Fruit fly (Drosophila melanogaster) whole organism, embryonic: ENCODE measurements around the gene CG5776.

ENCODE experiments used
- CG7745 ChIP-seq: fragments of 200-800 bp; sonication (Bioruptor generic); optimal IDR thresholded peaks from 2 replicates; lab custom pipeline; 2018; ENCODE audit warnings: missing biosample characterization, mild to moderate bottlenecking, missing genetic modification characterization, moderate library complexity
- CG9215 ChIP-seq: fragments of 200-800 bp; sonication (Bioruptor generic); IDR thresholded peaks from 2 replicates; pipeline ENCODE4 v1.3.6; 2022; ENCODE audit warnings: missing biosample characterization, missing genetic modification characterization
- Dbx ChIP-seq: fragments of 200-800 bp; sonication (Bioruptor generic); IDR thresholded peaks from 3 replicates; pipeline ENCODE4 v1.3.6; 2022; ENCODE audit warnings: missing biosample characterization, missing genetic modification characterization
- Hsf ChIP-seq: fragments of 200-800 bp; sonication (Bioruptor generic); optimal IDR thresholded peaks from 3 replicates; lab custom pipeline; 2016; ENCODE audit warnings: missing biosample characterization, missing genetic modification characterization
- Sin3A ChIP-seq: fragments of >200 bp; optimal IDR thresholded peaks from 2 replicates; lab custom pipeline; 2018
- YL-1 ChIP-seq: fragments of 200-800 bp; sonication (Bioruptor generic); optimal IDR thresholded peaks from 3 replicates; lab custom pipeline; 2017; ENCODE audit warnings: missing biosample characterization, mild to moderate bottlenecking, missing genetic modification characterization
- aop ChIP-seq: fragments of 200-800 bp; sonication (Bioruptor generic); IDR thresholded peaks from 2 replicates; pipeline ENCODE4 v1.3.6; 2022; ENCODE audit warnings: missing biosample characterization, missing genetic modification characterization
- cas ChIP-seq: fragments of 200-800 bp; sonication (Bioruptor generic); IDR thresholded peaks from 2 replicates; pipeline ENCODE4 v1.3.6; 2022; ENCODE audit warnings: missing biosample characterization, missing genetic modification characterization
- knrl ChIP-seq: fragments of 200-800 bp; sonication (Bioruptor generic); IDR thresholded peaks from 3 replicates; pipeline ENCODE4 v1.3.6; 2022; ENCODE audit warnings: missing biosample characterization, missing genetic modification characterization; ENCODE audit not compliant: partially characterized antibody
- nerfin-1 ChIP-seq: fragments of 200-800 bp; sonication (Bioruptor generic); optimal IDR thresholded peaks from 3 replicates; lab custom pipeline; 2019; ENCODE audit warnings: missing biosample characterization, mild to moderate bottlenecking, missing genetic modification characterization, moderate library complexity

dm6 chr2L:12721794-12722315, 17.6 kb upstream of the CG5776 start, which contains the start of gene Pih1D1:
- peak; percentile 96 for TF ChIP-seq CG9215 (GFP tag; lab: Robert Waterston, UW)
- TF ChIP-seq cas (GFP tag; lab: Robert Waterston, UW): peak; percentile 80
- peak; percentile 54 for TF ChIP-seq Sin3A (lab: Kevin White, UChicago)
- TF ChIP-seq knrl (GFP tag; lab: Robert Waterston, UW): no peak
- peak; percentile 96 for TF ChIP-seq Hsf
- peak; percentile 81 for TF ChIP-seq YL-1 (GFP tag; lab: Kevin White, UChicago)
- TF ChIP-seq aop (GFP tag; lab: Robert Waterston, UW): 0 out of 2 replicates have a peak, but pooled peaks have one; percentile 43
- TF ChIP-seq CG7745 (tag; lab: Kevin White, UChicago): no peak
- peak; percentile 96 for TF ChIP-seq Dbx (GFP tag; lab: Robert Waterston, UW)
- peak; percentile 95 for TF ChIP-seq nerfin-1 (tag; lab: Kevin White, UChicago)
